Worm (Caenorhabditis elegans) whole organism, late embryonic: ENCODE results near the gene C49C3.20.

Experiments used
- T23F11.4 ChIP-seq: fragments of 200-800 bp; sonication (Bioruptor generic); optimal IDR thresholded peaks from 2 replicates; lab custom pipeline; 2018; ENCODE audit warnings: mild to moderate bottlenecking, missing genetic modification characterization, missing compliant biosample characterization
- Y22D7AL.16 ChIP-seq: sonication (generic microtip); optimal IDR thresholded peaks from 2 replicates; lab custom pipeline; 2016; ENCODE audit warnings: missing genetic modification characterization, missing compliant biosample characterization
- ahr-1 ChIP-seq: sonication (generic microtip); optimal IDR thresholded peaks from 2 replicates; lab custom pipeline; 2016; ENCODE audit warnings: missing genetic modification characterization, missing compliant biosample characterization
- ceh-2 ChIP-seq: sonication (generic microtip); optimal IDR thresholded peaks from 2 replicates; lab custom pipeline; 2016; ENCODE audit warnings: missing genotype, missing genetic modification characterization, missing compliant biosample characterization
- ceh-22 ChIP-seq: sonication (generic microtip); optimal IDR thresholded peaks from 2 replicates; lab custom pipeline; 2017; ENCODE audit warnings: missing biosample characterization, missing genetic modification characterization
- ceh-24 ChIP-seq: sonication (generic microtip); optimal IDR thresholded peaks from 2 replicates; lab custom pipeline; 2016; ENCODE audit warnings: mild to moderate bottlenecking, missing genetic modification characterization, missing compliant biosample characterization
- ceh-30 ChIP-seq: fragments of 150-350 bp; optimal IDR thresholded peaks from 2 replicates; lab custom pipeline; 2014; ENCODE audit warnings: missing biosample characterization, missing genetic modification characterization
- ceh-31 ChIP-seq: sonication (generic microtip); optimal IDR thresholded peaks from 2 replicates; lab custom pipeline; 2016; ENCODE audit warnings: missing genetic modification characterization, missing compliant biosample characterization
- ceh-34 ChIP-seq: sonication (generic microtip); optimal IDR thresholded peaks from 2 replicates; lab custom pipeline; 2016; ENCODE audit warnings: mild to moderate bottlenecking, missing genetic modification characterization, missing compliant biosample characterization
- ceh-48 ChIP-seq: sonication (generic microtip); optimal IDR thresholded peaks from 2 replicates; lab custom pipeline; 2016; ENCODE audit warnings: missing genetic modification characterization, inconsistent platforms, missing compliant biosample characterization
- ceh-6 ChIP-seq: fragments of 200-800 bp; sonication (Bioruptor generic); optimal IDR thresholded peaks from 2 replicates; lab custom pipeline; 2018; ENCODE audit warnings: mild to moderate bottlenecking, missing genetic modification characterization, missing compliant biosample characterization
- ceh-9 ChIP-seq: sonication (generic microtip); optimal IDR thresholded peaks from 2 replicates; lab custom pipeline; 2016; ENCODE audit warnings: mild to moderate bottlenecking, missing genetic modification characterization, inconsistent platforms, missing compliant biosample characterization
- dmd-4 ChIP-seq: sonication (generic microtip); optimal IDR thresholded peaks from 2 replicates; lab custom pipeline; 2016; ENCODE audit warnings: borderline replicate concordance, missing genetic modification characterization, missing compliant biosample characterization
- elt-2 ChIP-seq: sonication (generic microtip); optimal IDR thresholded peaks from 2 replicates; lab custom pipeline; 2016; ENCODE audit warnings: missing genetic modification reagents, missing genetic modification characterization, missing compliant biosample characterization
- fax-1 ChIP-seq: sonication (generic microtip); optimal IDR thresholded peaks from 2 replicates; lab custom pipeline; 2016; ENCODE audit warnings: missing genotype, missing genetic modification characterization, missing compliant biosample characterization
- fkh-10 ChIP-seq: fragments of 150-350 bp; optimal IDR thresholded peaks from 2 replicates; lab custom pipeline; 2014; ENCODE audit warnings: missing biosample characterization, missing genetic modification reagents, missing genetic modification characterization
- gmeb-2 ChIP-seq: sonication (generic microtip); optimal IDR thresholded peaks from 2 replicates; lab custom pipeline; 2016; ENCODE audit warnings: missing genetic modification characterization, inconsistent platforms, missing compliant biosample characterization
- hlh-30 ChIP-seq: sonication (generic microtip); optimal IDR thresholded peaks from 2 replicates; lab custom pipeline; 2017; ENCODE audit warnings: antibody characterized with exemption, missing genetic modification characterization, missing compliant biosample characterization; ENCODE audit not compliant: insufficient read depth
- hlh-8 ChIP-seq: sonication (generic microtip); optimal IDR thresholded peaks from 2 replicates; lab custom pipeline; 2016; ENCODE audit warnings: missing genotype, missing genetic modification characterization, missing compliant biosample characterization
- lin-11 ChIP-seq: fragments of 200-800 bp; sonication (Bioruptor generic); optimal IDR thresholded peaks from 2 replicates; lab custom pipeline; 2018; ENCODE audit warnings: mild to moderate bottlenecking, missing genetic modification characterization, missing compliant biosample characterization
- madf-2 ChIP-seq: sonication (generic microtip); optimal IDR thresholded peaks from 2 replicates; lab custom pipeline; 2017; ENCODE audit warnings: missing genetic modification characterization, missing compliant biosample characterization
- npax-4 ChIP-seq: sonication (generic microtip); optimal IDR thresholded peaks from 2 replicates; lab custom pipeline; 2016; ENCODE audit warnings: missing genetic modification characterization, missing compliant biosample characterization
- pax-1 ChIP-seq: fragments of 150-350 bp; optimal IDR thresholded peaks from 2 replicates; lab custom pipeline; 2014; ENCODE audit warnings: missing biosample characterization, missing genetic modification characterization
- pha-2 ChIP-seq: sonication (generic microtip); optimal IDR thresholded peaks from 2 replicates; lab custom pipeline; 2017; ENCODE audit warnings: mild to moderate bottlenecking, missing genetic modification characterization, missing compliant biosample characterization
- pha-4 ChIP-seq: fragments of 150-350 bp; optimal IDR thresholded peaks from 2 replicates; lab custom pipeline; 2018; ENCODE audit warnings: missing biosample characterization, missing genetic modification reagents, missing genetic modification characterization
- rnt-1 ChIP-seq: sonication (generic microtip); optimal IDR thresholded peaks from 2 replicates; lab custom pipeline; 2016; ENCODE audit warnings: missing genetic modification characterization, missing compliant biosample characterization
- sdc-2 ChIP-seq: sonication (generic microtip); optimal IDR thresholded peaks from 2 replicates; lab custom pipeline; 2016; ENCODE audit warnings: missing genotype, missing genetic modification characterization, missing compliant biosample characterization
- ttx-3 ChIP-seq: sonication (generic microtip); optimal IDR thresholded peaks from 2 replicates; lab custom pipeline; 2016; ENCODE audit warnings: missing genetic modification reagents, missing genetic modification characterization, missing compliant biosample characterization
- unc-3 ChIP-seq, 2 experiments: fragments of 200-800 bp in 1 of 2; sonication (Bioruptor generic) in 1 of 2; sonication (generic microtip) in 1 of 2; conservative IDR thresholded peaks in 1 of 2; optimal IDR thresholded peaks in 1 of 2; 2 replicates each; pipeline versions ENCODE4 v1.3.6 to Lab custom; 2016 to 2022; ENCODE audit warnings: missing compliant biosample characterization in 2 of 2, missing genetic modification characterization in 2 of 2, missing genetic modification reagents in 1 of 2
- unc-42 ChIP-seq: sonication (generic microtip); optimal IDR thresholded peaks from 2 replicates; lab custom pipeline; 2016; ENCODE audit warnings: missing genotype, missing genetic modification characterization, missing compliant biosample characterization
- ztf-16 ChIP-seq: sonication (generic microtip); optimal IDR thresholded peaks from 2 replicates; lab custom pipeline; 2017; ENCODE audit warnings: missing genetic modification characterization, missing compliant biosample characterization

C49C3.20 gene

DNA sequence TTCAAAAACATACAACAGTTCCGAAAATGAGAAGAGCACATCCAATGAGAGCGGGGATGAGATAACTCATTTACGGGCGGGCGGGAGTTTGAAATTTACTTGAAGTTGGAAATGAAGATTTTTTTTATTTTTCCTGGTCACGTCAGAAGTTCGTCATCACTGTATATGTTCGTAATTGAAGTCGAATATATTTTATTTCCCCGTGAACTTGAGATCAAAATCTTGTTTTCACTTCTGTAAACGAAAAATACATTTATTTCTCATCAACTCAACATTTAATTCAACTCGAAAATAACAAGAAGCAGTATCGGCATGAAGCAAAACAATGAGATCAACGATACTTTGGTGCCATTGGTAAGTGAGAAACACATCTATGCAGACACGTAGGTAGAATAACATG lies at the start of gene C49C3.20:
TSS of gene C49C3.20 (minus strand) at position 101 of the 400 bp plus-strand sequence.
- TF ChIP-seq ahr-1 (tag; lab: Kevin White, UChicago) (no peak), ceh-30 (no peak), rnt-1 (no peak), pax-1 (no peak), ceh-9 (tag; lab: Kevin White, UChicago) (no peak), fax-1 (tag; lab: Kevin White, UChicago) (no peak), elt-2 (tag; lab: Kevin White, UChicago) (no peak), hlh-8 (no peak), pha-2 (tag; lab: Kevin White, UChicago) (no peak), ceh-24 (no peak), lin-11 (tag; lab: Kevin White, UChicago) (no peak)

DNA sequence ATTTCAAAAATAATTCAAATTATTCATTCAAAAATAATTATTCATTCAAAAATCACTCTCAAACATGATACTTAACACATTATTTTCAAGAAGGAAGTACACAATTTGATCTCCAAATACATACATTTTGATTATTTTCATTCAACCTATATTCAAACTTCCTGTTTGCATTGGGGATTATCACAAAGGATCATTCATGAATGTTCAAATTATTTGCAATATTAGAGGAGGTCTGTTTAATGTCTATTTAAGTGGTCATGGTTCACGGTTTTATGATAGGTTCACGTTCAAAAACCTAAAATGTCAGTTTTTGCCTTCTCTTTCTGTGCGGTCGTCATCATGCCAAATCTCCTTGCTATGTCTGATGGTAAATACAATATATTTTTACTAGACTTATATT lies 44.8 kb upstream of the C49C3.20 start, which contains the start of gene clec-202:
TSS of gene clec-202 (plus strand) at position 301 of the 400 bp plus-strand sequence.
- TF ChIP-seq ceh-34 (tag; lab: Kevin White, UChicago), result no peak
- no peak for TF ChIP-seq madf-2 (tag; lab: Kevin White, UChicago)
- no peak for TF ChIP-seq sdc-2 (tag; lab: Kevin White, UChicago)

DNA sequence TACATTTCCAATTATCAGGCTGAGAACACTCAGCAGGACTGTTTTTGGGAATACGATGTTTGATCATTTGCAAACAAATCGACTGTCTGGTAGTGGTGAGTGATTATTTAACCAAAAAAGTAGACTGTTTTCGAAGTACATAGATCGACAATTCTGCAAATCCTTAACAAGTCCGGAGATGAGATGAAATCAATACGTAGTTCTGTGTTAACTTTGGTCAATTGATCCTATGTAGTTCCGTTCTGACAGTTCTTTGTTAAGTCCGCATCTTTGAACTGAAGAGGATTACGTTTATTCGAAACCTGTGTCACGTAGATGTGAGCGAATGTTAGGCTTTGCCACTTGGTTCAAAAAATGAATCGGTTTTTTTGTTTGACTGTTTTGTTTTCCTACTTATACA lies 35.3 kb upstream of the C49C3.20 start, which contains the start of gene clec-199:
TSS of gene clec-199 (plus strand) at position 301 of the 400 bp plus-strand sequence.
- TF ChIP-seq ttx-3 (tag; lab: Kevin White, UChicago), result no peak
- TF ChIP-seq, all 69 proteins: peak for 0

DNA sequence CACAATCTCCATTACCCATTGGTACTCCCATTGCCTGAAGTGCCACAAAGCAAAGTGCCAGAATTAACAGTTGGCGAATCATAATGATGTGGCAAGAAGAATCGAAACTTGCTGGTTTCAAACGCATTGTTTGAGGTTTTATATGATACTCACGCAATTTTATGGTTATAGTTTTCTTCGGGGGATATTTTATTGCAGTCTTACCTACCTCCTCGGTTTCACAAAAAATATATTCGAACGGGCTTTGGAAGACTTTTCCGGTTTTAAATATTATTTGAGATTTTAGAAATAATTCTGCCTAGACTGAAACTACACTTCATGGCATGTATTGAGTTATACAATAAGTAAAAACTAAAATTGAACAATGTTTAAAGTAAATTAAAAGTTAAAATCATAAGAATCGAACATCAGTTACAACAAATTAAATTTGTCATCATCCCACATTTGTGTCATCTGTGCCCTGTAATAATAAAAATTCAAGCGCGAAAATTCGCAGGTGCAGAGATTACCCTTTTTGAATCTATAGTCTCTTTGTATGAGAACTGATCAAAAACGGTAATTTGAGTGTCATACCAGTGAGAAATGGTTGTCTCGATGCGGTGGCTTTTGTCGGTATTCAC lies 30.4 kb upstream of the C49C3.20 start, which contains the start of the genes clec-197 and clec-198:
TSS of gene clec-197 (minus strand) at position 101 of the 620 bp plus-strand sequence.
TSS of gene clec-198 (plus strand) at position 570 of the 620 bp plus-strand sequence.
- TF ChIP-seq lin-11 (tag; lab: Kevin White, UChicago), result no peak
- no peak for TF ChIP-seq unc-3 (GFP tag; conservative IDR thresholded peaks at IDR 0.05; lab: Robert Waterston, UW)
- no peak for TF ChIP-seq unc-3 (tag; optimal IDR thresholded peaks at IDR 0.05; lab: Kevin White, UChicago)
- no peak for TF ChIP-seq gmeb-2 (tag; lab: Kevin White, UChicago)
- TF ChIP-seq madf-2 (tag; lab: Kevin White, UChicago), result no peak
- no peak for TF ChIP-seq ceh-24
- TF ChIP-seq ceh-34 (tag; lab: Kevin White, UChicago), result no peak
- no peak for TF ChIP-seq ceh-22
- TF ChIP-seq pax-1, result no peak
- TF ChIP-seq ceh-2 (tag; lab: Kevin White, UChicago), result no peak
- no peak for TF ChIP-seq hlh-30 (tag; lab: Kevin White, UChicago)
- TF ChIP-seq fax-1 (tag; lab: Kevin White, UChicago), result no peak
- TF ChIP-seq ztf-16 (tag; lab: Kevin White, UChicago), result no peak
- no peak for TF ChIP-seq dmd-4 (tag; lab: Kevin White, UChicago)
- TF ChIP-seq ceh-48 (tag; lab: Kevin White, UChicago), result no peak
- TF ChIP-seq ceh-6 (GFP tag; lab: Kevin White, UChicago), result no peak
- no peak for TF ChIP-seq Y22D7AL.16 (tag; lab: Kevin White, UChicago)
- TF ChIP-seq T23F11.4, result no peak
- no peak for TF ChIP-seq fkh-10 (GFP tag; lab: Kevin White, UChicago)
- no peak for TF ChIP-seq pha-4 (tag; lab: Kevin White, UChicago)
- no peak for TF ChIP-seq npax-4

DNA sequence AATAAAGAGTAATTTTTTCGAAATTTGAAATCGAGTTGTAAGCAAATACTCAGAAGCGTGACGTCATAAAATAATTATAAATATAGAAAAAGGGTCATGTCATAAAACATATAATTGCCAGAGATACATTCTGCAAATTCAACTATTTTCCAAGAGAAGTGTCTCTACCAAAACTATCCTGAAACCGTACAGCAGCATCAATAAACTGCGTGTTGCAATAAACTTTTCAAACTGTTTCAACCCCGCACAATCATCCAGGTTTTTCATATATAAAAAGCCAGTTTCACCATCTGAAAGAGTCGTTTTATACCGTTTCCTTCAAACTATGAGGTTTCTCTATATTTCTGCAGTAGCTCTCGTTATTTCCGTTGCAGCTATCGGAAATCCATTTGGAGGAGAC lies 27.2 kb upstream of the C49C3.20 start, which contains the start of gene C49C3.11:
TSS of gene C49C3.11 (plus strand) at position 301 of the 400 bp plus-strand sequence.
- no peak for TF ChIP-seq ceh-31 (tag; lab: Kevin White, UChicago)

DNA sequence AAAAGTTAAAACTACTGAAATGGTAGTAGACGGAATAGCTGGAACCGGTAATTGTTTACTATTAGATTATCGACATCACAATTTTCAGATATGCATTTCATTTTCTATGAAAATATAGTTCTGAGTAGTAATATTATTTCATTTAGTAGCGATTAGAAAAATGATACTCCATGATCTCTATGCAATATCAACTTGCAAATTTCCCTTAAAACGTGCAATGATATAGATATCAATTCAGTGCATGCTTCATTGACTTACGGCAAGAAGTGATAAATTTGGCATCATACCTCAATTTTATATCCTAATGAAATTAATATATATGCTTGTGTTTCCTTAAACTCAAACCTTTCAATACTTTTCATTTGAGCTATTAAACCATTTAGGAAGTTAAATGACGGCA lies 26.4 kb upstream of the C49C3.20 start, which contains the start of gene C49C3.21:
TSS of gene C49C3.21 (plus strand) at position 301 of the 400 bp plus-strand sequence.
- TF ChIP-seq ceh-24 (no peak), unc-42 (tag; lab: Kevin White, UChicago) (no peak)
